Worm (Caenorhabditis elegans) whole organism, L3 larva: ENCODE measurements around the gene R102.1.

Experiments used
- aly-2 ChIP-seq: fragments of 150-350 bp; optimal IDR thresholded peaks from 2 replicates; lab custom pipeline; 2014; ENCODE audit warnings: missing biosample characterization, missing genetic modification characterization
- egl-27 ChIP-seq: sonication (generic microtip); optimal IDR thresholded peaks from 4 replicates; lab custom pipeline; 2017; ENCODE audit warnings: missing biosample characterization, missing genetic modification reagents, missing genetic modification characterization
- eor-1 ChIP-seq, 2 experiments: fragments of 150-350 bp; optimal IDR thresholded peaks; 2 replicates each; lab custom pipeline; 2014 to 2018; ENCODE audit warnings: missing biosample characterization in 2 of 2, missing genetic modification characterization in 2 of 2
- fos-1 ChIP-seq: fragments of 150-350 bp; optimal IDR thresholded peaks from 2 replicates; lab custom pipeline; 2014; ENCODE audit warnings: missing biosample characterization, missing genetic modification characterization
- lin-15B ChIP-seq: fragments of 150-350 bp; optimal IDR thresholded peaks from 2 replicates; lab custom pipeline; 2014; ENCODE audit warnings: missing biosample characterization, missing genetic modification characterization
- lin-39 ChIP-seq: fragments of 150-350 bp; optimal IDR thresholded peaks from 2 replicates; lab custom pipeline; 2018; ENCODE audit warnings: missing biosample characterization, missing genetic modification reagents, missing genetic modification characterization
- nfya-1 ChIP-seq: sonication (generic microtip); optimal IDR thresholded peaks from 2 replicates; lab custom pipeline; 2017; ENCODE audit warnings: missing genetic modification characterization, mild to moderate bottlenecking, missing compliant biosample characterization, antibody characterized with exemption, moderate library complexity; ENCODE audit not compliant: insufficient read depth
- nhr-11 ChIP-seq: fragments of 150-350 bp; optimal IDR thresholded peaks from 2 replicates; lab custom pipeline; 2014; ENCODE audit warnings: missing biosample characterization, missing genetic modification characterization
- nhr-12 ChIP-seq: fragments of 150-350 bp; optimal IDR thresholded peaks from 2 replicates; lab custom pipeline; 2014; ENCODE audit warnings: missing biosample characterization, missing genetic modification characterization
- nhr-76 ChIP-seq: fragments of 150-350 bp; sonication (generic microtip); optimal IDR thresholded peaks from 5 replicates; lab custom pipeline; 2014; ENCODE audit warnings: missing biosample characterization, missing genetic modification characterization
- pha-4 ChIP-seq: fragments of 150-350 bp; optimal IDR thresholded peaks from 2 replicates; lab custom pipeline; 2014; ENCODE audit warnings: missing biosample characterization, missing genetic modification reagents, missing genetic modification characterization
- pqm-1 ChIP-seq: fragments of 150-350 bp; optimal IDR thresholded peaks from 2 replicates; lab custom pipeline; 2017; ENCODE audit warnings: missing biosample characterization, missing genetic modification characterization, inconsistent platforms
- snpc-4 ChIP-seq: fragments of 150-350 bp; optimal IDR thresholded peaks from 2 replicates; lab custom pipeline; 2014; ENCODE audit warnings: missing biosample characterization, missing genetic modification characterization
- unc-62 ChIP-seq: fragments of 150-350 bp; sonication (generic microtip); optimal IDR thresholded peaks from 4 replicates; lab custom pipeline; 2014; ENCODE audit warnings: missing biosample characterization, missing genetic modification reagents, missing genetic modification characterization

ce11 chrIV:10668561-10668960 lies 17.3 kb upstream of the R102.1 start:
- TF ChIP-seq lin-15B (no peak), pqm-1 (tag; lab: Kevin White, UChicago) (no peak), snpc-4 (tag; lab: Kevin White, UChicago) (no peak), aly-2 (tag; lab: Kevin White, UChicago) (no peak), unc-62 (GFP tag; lab: Kevin White, UChicago) (no peak), lin-39 (no peak), eor-1 (tag; optimal IDR thresholded peaks at IDR 0.05; lab: Kevin White, UChicago) (no peak), egl-27 (tag; lab: Kevin White, UChicago) (no peak), fos-1 (no peak), nhr-11 (no peak), nhr-12 (tag; lab: Kevin White, UChicago) (no peak), pha-4 (no peak), nhr-76 (tag; lab: Kevin White, UChicago) (no peak), nfya-1 (tag; lab: Kevin White, UChicago) (no peak)
